Fruit fly (Drosophila melanogaster): ENCODE results near the gene CG12499.

Gene CG12499

DNA sequence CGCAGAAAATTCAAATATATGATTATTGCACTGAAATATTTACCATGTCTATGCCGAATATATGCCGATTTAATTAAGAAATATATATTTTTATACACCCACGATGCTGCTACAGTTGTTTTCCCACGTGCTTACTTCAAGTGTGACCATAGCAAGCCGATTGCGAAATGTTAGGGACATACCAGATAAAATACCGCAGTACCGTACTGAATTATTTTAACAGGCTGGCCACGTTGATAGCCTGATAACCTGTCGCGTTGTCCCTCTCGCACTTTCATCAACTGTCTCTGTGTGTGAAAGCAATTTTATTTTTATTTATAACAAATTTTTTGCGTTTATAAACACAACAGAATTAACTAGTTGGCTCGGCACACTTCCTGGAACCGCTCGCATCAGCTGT lies 25.5 kb downstream of the CG12499 start, which contains the start of the genes Nop56 and mats (continued):
- TF ChIP-seq CG4730 (GFP tag; IDR thresholded peaks at IDR 0.05), result no peak
- no peak for TF ChIP-seq ac (GFP tag; optimal IDR thresholded peaks at IDR 0.05)
- TF ChIP-seq CG1024 (GFP tag; IDR thresholded peaks at IDR 0.05), result no peak
- TF ChIP-seq CG15601 (tag; optimal IDR thresholded peaks at IDR 0.05), result peak; percentile 25
- no peak for TF ChIP-seq CG14050 (GFP tag; IDR thresholded peaks at IDR 0.05)
- TF ChIP-seq bbx (GFP tag; IDR thresholded peaks at IDR 0.05; ENCODE audit: partially characterized antibody), result no peak; the same call in 1 of the 2 replicates
- no peak for TF ChIP-seq ara (GFP tag; IDR thresholded peaks at IDR 0.05)
- peak; percentile 6 for TF ChIP-seq CG33213 (GFP tag; optimal IDR thresholded peaks at IDR 0.05)
- no peak for TF ChIP-seq lab (GFP tag; optimal IDR thresholded peaks at IDR 0.05)
- TF ChIP-seq gro (GFP tag; optimal IDR thresholded peaks at IDR 0.05), result peak; percentile 30
- TF ChIP-seq emc (GFP tag; optimal IDR thresholded peaks at IDR 0.05), result no peak
- TF ChIP-seq Doc2 (GFP tag; IDR thresholded peaks at IDR 0.05), result no peak
- TF ChIP-seq CG13424 (tag; optimal IDR thresholded peaks at IDR 0.05), result peak; percentile 4
- peak; percentile 48 for TF ChIP-seq CG30020 (tag; optimal IDR thresholded peaks at IDR 0.05)
- TF ChIP-seq mld (GFP tag; IDR thresholded peaks at IDR 0.05; ENCODE audit: partially characterized antibody), result no peak
- TF ChIP-seq Bgb (GFP tag; IDR thresholded peaks at IDR 0.05; ENCODE audit: partially characterized antibody), result peak; percentile 42; the same call in 1 of the 2 replicates
- TF ChIP-seq CG12391 (tag; optimal IDR thresholded peaks at IDR 0.05), result peak; percentile 10
- peak; percentile 65 for TF ChIP-seq nmo (GFP tag; optimal IDR thresholded peaks at IDR 0.05)
- no peak for TF ChIP-seq lilli (GFP tag; optimal IDR thresholded peaks at IDR 0.05)
- TF ChIP-seq Bdp1 (GFP tag; optimal IDR thresholded peaks at IDR 0.05), result no peak
- TF ChIP-seq croc (GFP tag; conservative IDR thresholded peaks at IDR 0.05), result no peak
- TF ChIP-seq slou (GFP tag; optimal IDR thresholded peaks at IDR 0.05), result no peak
- no peak for TF ChIP-seq otp (GFP tag; IDR thresholded peaks at IDR 0.05)
- no peak for TF ChIP-seq Jarid2 (GFP tag; optimal IDR thresholded peaks at IDR 0.05)
- no peak for TF ChIP-seq cato (GFP tag; optimal IDR thresholded peaks at IDR 0.05; ENCODE audit: borderline replicate concordance)
- no peak for TF ChIP-seq luna (GFP tag; optimal IDR thresholded peaks at IDR 0.05)
- no peak for TF ChIP-seq ham (GFP tag; IDR thresholded peaks at IDR 0.05)
- TF ChIP-seq CG12744 (GFP tag; optimal IDR thresholded peaks at IDR 0.05), result no peak
- TF ChIP-seq CG17829 (tag; optimal IDR thresholded peaks at IDR 0.05), result peak; percentile 42
- no peak for TF ChIP-seq BtbVII (GFP tag; optimal IDR thresholded peaks at IDR 0.05)
- peak; percentile 89 for TF ChIP-seq Med (GFP tag)
- peak; percentile 43 for TF ChIP-seq CG2116 (GFP tag; optimal IDR thresholded peaks at IDR 0.05)
- TF ChIP-seq vfl (GFP tag; optimal IDR thresholded peaks at IDR 0.05), result no peak
- peak; percentile 63 for TF ChIP-seq B-H2 (GFP tag; optimal IDR thresholded peaks at IDR 0.05)
- TF ChIP-seq Ssrp (tag; optimal IDR thresholded peaks at IDR 0.05), result no peak
- no peak for TF ChIP-seq en (GFP tag; optimal IDR thresholded peaks at IDR 0.05)
- no peak for TF ChIP-seq CG32532 (GFP tag; IDR thresholded peaks at IDR 0.05)
- no peak for TF ChIP-seq CG18764 (GFP tag; optimal IDR thresholded peaks at IDR 0.05)
- TF ChIP-seq wor (GFP tag; IDR thresholded peaks at IDR 0.05), result no peak
- no peak for TF ChIP-seq vnd (GFP tag; IDR thresholded peaks at IDR 0.05; ENCODE audit: partially characterized antibody)
- TF ChIP-seq CG14014 (GFP tag; IDR thresholded peaks at IDR 0.05), result no peak
- TF ChIP-seq CG18011 (GFP tag; optimal IDR thresholded peaks at IDR 0.05), result no peak
- peak; percentile 72 for TF ChIP-seq CG12659 (GFP tag; optimal IDR thresholded peaks at IDR 0.05)
- TF ChIP-seq TFAM (GFP tag; optimal IDR thresholded peaks at IDR 0.05), result no peak
- TF ChIP-seq dmrt11E (tag; optimal IDR thresholded peaks at IDR 0.05), result no peak
- peak; percentile 33 for TF ChIP-seq caup (GFP tag; optimal IDR thresholded peaks at IDR 0.05; ENCODE audit: severe bottlenecking)
- TF ChIP-seq Ets97D (GFP tag; optimal IDR thresholded peaks at IDR 0.05), result peak; percentile 83
- peak; percentile 32; the same call in 1 of the 3 replicates for TF ChIP-seq CG34224 (GFP tag; IDR thresholded peaks at IDR 0.05; ENCODE audit: partially characterized antibody)
- peak; percentile 10; the same call in 1 of the 2 replicates for TF ChIP-seq sob (GFP tag; IDR thresholded peaks at IDR 0.05)
- no peak for TF ChIP-seq sens-2 (GFP tag; IDR thresholded peaks at IDR 0.05)
- peak; percentile 81; the same call in 2 of the 3 replicates for TF ChIP-seq CG34422 (GFP tag; IDR thresholded peaks at IDR 0.05)
